Fruit fly (Drosophila melanogaster) Kc167 (cell line): Measurements from ENCODE around the gene CG5096.

Experiments used
- Myc ChIP-seq: fragments of >200 bp; optimal IDR thresholded peaks from 2 replicates; lab custom pipeline; 2017; ENCODE audit warnings: missing external identifiers
- Sin3A ChIP-seq: fragments of >200 bp; optimal IDR thresholded peaks from 2 replicates; lab custom pipeline; 2018; ENCODE audit warnings: missing external identifiers
- h ChIP-seq: fragments of >200 bp; optimal IDR thresholded peaks from 3 replicates; lab custom pipeline; 2018; ENCODE audit warnings: missing external identifiers
- insv ChIP-seq: fragments of >200 bp; optimal IDR thresholded peaks from 3 replicates; lab custom pipeline; 2018; ENCODE audit warnings: missing external identifiers
- psq ChIP-seq: fragments of >200 bp; optimal IDR thresholded peaks from 2 replicates; lab custom pipeline; 2017; ENCODE audit warnings: missing external identifiers
- ttk ChIP-seq: sonication (Bioruptor generic); optimal IDR thresholded peaks from 2 replicates; lab custom pipeline; 2017; ENCODE audit warnings: missing external identifiers

The CG5096 gene

DNA sequence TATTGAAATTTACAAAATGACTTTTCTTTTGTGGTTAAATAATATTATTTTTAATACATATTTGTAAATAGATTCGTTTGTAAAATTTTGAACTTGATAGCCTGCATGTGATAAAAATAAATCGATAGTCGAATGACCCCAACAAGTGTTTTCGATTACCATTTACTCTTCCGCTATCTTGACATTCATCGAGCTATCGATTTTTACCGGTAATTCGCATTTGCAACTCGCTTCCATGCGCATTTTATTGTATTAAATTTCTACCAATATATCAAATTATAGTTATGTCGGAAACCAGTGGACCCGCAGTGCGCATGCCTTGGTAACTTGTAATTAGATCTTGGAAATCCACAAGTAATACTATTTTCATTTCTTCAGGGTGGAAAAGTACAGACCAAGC, 36.9 kb downstream of the CG5096 start, which contains the start of gene RfC3:
TSS of gene RfC3 (plus strand) at position 210 of the 400 bp plus-strand sequence.
- TF ChIP-seq Sin3A (no peak), Myc (lab: Kevin White, UChicago) (no peak), psq (no peak), insv (lab: Kevin White, UChicago) (no peak), h (lab: Kevin White, UChicago) (no peak), ttk (lab: Kevin White, UChicago) (no peak)

dm6 chr2L:10422643-10423606, 40.9 kb downstream of the CG5096 start, which contains the start of the genes pie and Wdfy2:
Gene pie (minus strand): TSS chr2L:10422780.
Gene Wdfy2 (plus strand): TSS chr2L:10423291.
- TF ChIP-seq psq (no peak), Sin3A (no peak), h (lab: Kevin White, UChicago) (no peak), ttk (lab: Kevin White, UChicago) (no peak), Myc (lab: Kevin White, UChicago) (no peak), insv (lab: Kevin White, UChicago) (no peak)

dm6 chr2L:10425599-10425998, 43.5 kb downstream of the CG5096 start:
- TF ChIP-seq insv (lab: Kevin White, UChicago) (no peak), Myc (lab: Kevin White, UChicago) (no peak), ttk (lab: Kevin White, UChicago) (no peak), psq (no peak), h (lab: Kevin White, UChicago) (no peak), Sin3A (no peak)

DNA sequence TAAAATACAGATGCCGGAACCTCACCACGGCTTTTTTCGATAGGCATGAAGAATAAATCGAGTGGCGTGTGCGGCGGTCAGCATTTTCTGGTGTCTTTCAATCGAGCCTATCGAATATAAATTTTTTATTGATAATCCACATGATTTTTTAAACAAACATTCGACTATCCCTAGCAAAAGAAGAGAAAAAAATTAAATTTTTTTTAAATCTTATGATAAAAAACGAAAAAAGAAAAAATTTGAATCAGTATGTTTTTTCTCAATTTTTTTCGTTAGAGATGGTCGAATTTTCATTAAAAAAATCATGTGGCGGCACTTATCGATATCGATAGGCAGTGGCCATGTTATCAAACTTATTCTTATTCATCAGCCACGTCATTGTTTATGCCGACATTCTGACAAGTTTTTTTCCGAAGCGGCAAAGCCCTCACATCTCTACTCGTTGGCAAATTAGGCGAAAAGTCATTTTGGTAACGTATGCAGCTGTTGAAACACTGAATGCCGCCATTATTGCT, 44.5 kb downstream of the CG5096 start, which contains the start of the genes SmB and KdelR:
TSS of gene SmB (minus strand) at position 94 of the 515 bp plus-strand sequence.
TSS of gene KdelR (plus strand) at position 354 of the 515 bp plus-strand sequence.
- TF ChIP-seq Myc (lab: Kevin White, UChicago), result no peak
- TF ChIP-seq h (lab: Kevin White, UChicago), result no peak
- TF ChIP-seq insv (lab: Kevin White, UChicago), result no peak
- no peak for TF ChIP-seq Sin3A
- no peak for TF ChIP-seq ttk (lab: Kevin White, UChicago)
- no peak for TF ChIP-seq psq

dm6 chr2L:10428528-10428927, 46.5 kb downstream of the CG5096 start, which contains the start of gene CG5188:
Gene CG5188 (plus strand): TSS chr2L:10428829.
- TF ChIP-seq h (lab: Kevin White, UChicago), result no peak
- no peak for TF ChIP-seq Sin3A
- no peak for TF ChIP-seq Myc (lab: Kevin White, UChicago)
- no peak for TF ChIP-seq insv (lab: Kevin White, UChicago)
- TF ChIP-seq psq, result no peak
- no peak for TF ChIP-seq ttk (lab: Kevin White, UChicago)

DNA sequence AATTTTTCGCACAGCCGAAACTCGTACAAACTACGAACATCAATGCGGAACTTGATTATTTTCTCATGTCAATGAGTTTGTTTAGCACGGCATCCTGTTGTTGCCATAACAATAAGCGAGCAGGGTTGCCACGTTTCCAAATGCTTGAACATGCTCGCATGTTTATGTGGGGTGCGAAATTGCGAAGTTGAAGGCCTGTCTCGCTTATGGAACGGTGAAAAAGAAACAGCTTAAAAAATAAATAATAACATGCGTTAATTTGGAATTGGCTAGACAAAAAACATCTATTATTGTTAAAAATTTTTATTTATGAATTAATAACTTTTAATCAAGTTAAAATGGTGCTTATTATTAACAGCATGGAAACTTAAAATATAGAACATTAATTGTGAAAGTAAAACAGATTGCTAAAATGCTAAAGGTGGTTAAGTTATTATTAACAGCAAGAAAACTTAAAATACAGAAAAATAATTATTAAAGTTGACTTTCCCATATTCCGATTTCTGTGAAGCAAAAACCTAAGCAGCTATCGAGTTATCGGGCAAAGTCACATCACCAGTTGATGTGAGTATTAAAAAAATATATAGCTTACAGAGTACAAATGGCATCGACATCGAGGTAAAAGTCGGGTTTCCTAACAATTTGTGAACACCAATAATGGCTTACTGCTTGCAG, 48.9 kb downstream of the CG5096 start, which contains the start of the genes Bug22 and TfIIB:
TSS of gene Bug22 (minus strand) at position 117 of the 675 bp plus-strand sequence.
TSS of gene TfIIB (plus strand) at position 537 of the 675 bp plus-strand sequence.
- TF ChIP-seq insv (lab: Kevin White, UChicago), result no peak
